Fruit fly (Drosophila melanogaster) whole organism: ENCODE measurements around the gene CG43121.

Experiments used
- CG8478 ChIP-seq: fragments of >200 bp; optimal IDR thresholded peaks from 2 replicates; lab custom pipeline; 2018; ENCODE audit warnings: inconsistent platforms
- EcR ChIP-seq, 2 experiments: fragments of >200 bp; optimal IDR thresholded peaks; 2 replicates each; lab custom pipeline; 2017; ENCODE audit warnings: missing biosample characterization in 2 of 2, missing genetic modification characterization in 2 of 2, missing genetic modification reagents in 2 of 2
- psq ChIP-seq: fragments of >200 bp; optimal IDR thresholded peaks from 2 replicates; lab custom pipeline; 2017
- usp ChIP-seq: fragments of >200 bp; optimal IDR thresholded peaks from 2 replicates; lab custom pipeline; 2017; ENCODE audit warnings: missing biosample characterization, missing genetic modification characterization, mixed read lengths

dm6 chr3L:14671546-14671945 lies 691 bp downstream of the CG43121 start:
- TF ChIP-seq psq (no peak), usp (GFP tag; lab: Kevin White, UChicago) (no peak), EcR (GFP tag; optimal IDR thresholded peaks at IDR 0.05; lab: Kevin White, UChicago) (peak in 1 of 2 experiments; percentile 13), CG8478 (no peak)
